Worm (Caenorhabditis elegans) whole organism, L1 larva: ENCODE results near the gene K11H3.2.

Source experiments
- ceh-82 ChIP-seq, 3 experiments: fragments of 150-350 bp in 1 of 3; sonication (generic microtip) in 2 of 3; optimal IDR thresholded peaks; 2 replicates each; lab custom pipeline; 2014 to 2017; ENCODE audit warnings: missing biosample characterization in 3 of 3, missing genetic modification characterization in 3 of 3
- egl-27 ChIP-seq, 2 experiments: fragments of 150-350 bp in 1 of 2; sonication (generic microtip); optimal IDR thresholded peaks; 3 replicates each; lab custom pipeline; 2017 to 2018; ENCODE audit warnings: missing biosample characterization in 2 of 2, missing genetic modification characterization in 2 of 2, missing genetic modification reagents in 2 of 2
- fos-1 ChIP-seq: fragments of 150-350 bp; optimal IDR thresholded peaks from 2 replicates; lab custom pipeline; 2014; ENCODE audit warnings: missing biosample characterization, missing genetic modification characterization
- lin-13 ChIP-seq: fragments of 150-350 bp; optimal IDR thresholded peaks from 2 replicates; lab custom pipeline; 2014; ENCODE audit warnings: missing biosample characterization, missing genetic modification reagents, missing genetic modification characterization
- rnt-1 ChIP-seq: sonication (generic microtip); optimal IDR thresholded peaks from 2 replicates; lab custom pipeline; 2016; ENCODE audit warnings: mild to moderate bottlenecking, missing genetic modification characterization, moderate library complexity, missing compliant biosample characterization
- tbx-2 ChIP-seq: sonication (generic microtip); optimal IDR thresholded peaks from 2 replicates; lab custom pipeline; 2016; ENCODE audit warnings: missing genetic modification characterization, missing compliant biosample characterization

DNA sequence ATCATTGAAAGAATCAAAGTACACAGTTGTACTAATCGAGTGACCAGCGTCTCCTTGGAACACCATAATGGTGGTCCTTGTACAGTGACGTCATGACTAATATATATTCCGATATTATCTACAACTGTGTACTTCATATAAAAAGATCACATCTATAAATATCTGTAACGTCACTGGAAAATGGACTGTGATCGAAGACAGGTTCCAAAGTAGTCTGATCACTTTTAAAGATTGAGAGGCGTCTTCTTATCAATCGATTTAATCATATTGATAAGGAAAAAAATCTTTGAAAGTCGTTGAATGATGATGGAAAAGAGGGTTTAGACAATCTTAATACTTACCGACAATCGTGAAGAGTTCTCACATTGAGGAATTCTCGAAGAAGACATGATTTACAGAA, 11.9 kb downstream of the K11H3.2 start:
- TF ChIP-seq fos-1 (tag; lab: Kevin White, UChicago) = no peak
- no peak for TF ChIP-seq ceh-82 (tag; optimal IDR thresholded peaks at IDR 0.05; lab: Kevin White, UChicago)
- no peak for TF ChIP-seq lin-13 (GFP tag; lab: Kevin White, UChicago)
- no peak for TF ChIP-seq tbx-2 (tag; lab: Kevin White, UChicago)
- TF ChIP-seq egl-27 (tag; optimal IDR thresholded peaks at IDR 0.05; lab: Kevin White, UChicago) = no peak
- no peak for TF ChIP-seq rnt-1 (tag; lab: Kevin White, UChicago)
